Worm (Caenorhabditis elegans): ENCODE results near the gene C12D8.21.
A peak's percentile ranks its signal among the peaks of the same experiment; 100 is the strongest.

- TF ChIP-seq snpc-4 (tag; optimal IDR thresholded peaks at IDR 0.05) (no peak), zag-1 (tag; optimal IDR thresholded peaks at IDR 0.05) (no peak), nhr-28 (tag; optimal IDR thresholded peaks at IDR 0.05) (no peak), mdl-1 (tag; optimal IDR thresholded peaks at IDR 0.05) (no peak), ama-1 (optimal IDR thresholded peaks at IDR 0.05) (peak; percentile 6), ztf-11 (tag; optimal IDR thresholded peaks at IDR 0.05) (no peak), elt-2 (tag; optimal IDR thresholded peaks at IDR 0.05) (no peak), ztf-4 (tag; optimal IDR thresholded peaks at IDR 0.05) (no peak), ceh-9 (tag; optimal IDR thresholded peaks at IDR 0.05) (no peak)
Observed at ce11 chrV:10237959-10238444, 3.0 kb downstream of the C12D8.21 start.

Measured in whole organism, L3 larva.